Worm (Caenorhabditis elegans): Measurements from ENCODE around the gene F32A5.4.

Gene F32A5.4

DNA sequence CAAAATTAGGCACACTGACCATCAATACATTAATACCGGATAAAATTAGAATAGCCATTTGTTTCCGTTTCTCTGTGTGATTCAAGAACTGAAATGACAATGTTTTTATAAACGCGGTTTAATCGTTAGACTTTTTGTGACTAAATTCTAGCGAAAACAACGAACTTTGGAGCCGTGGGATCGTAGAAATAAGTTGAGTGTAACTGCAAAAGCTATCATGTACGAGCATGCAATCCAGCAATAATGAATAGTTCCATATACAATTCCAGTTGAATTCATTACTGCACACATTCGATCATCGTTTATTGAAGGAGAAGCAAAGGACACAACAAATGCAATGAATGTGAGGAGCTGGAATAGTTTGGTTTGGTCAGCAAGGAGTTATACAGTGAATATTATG lies 42.8 kb upstream of the F32A5.4 start:
- TF ChIP-seq ceh-30 (tag; optimal IDR thresholded peaks at IDR 0.05) = no peak
- TF ChIP-seq zip-5 (tag; optimal IDR thresholded peaks at IDR 0.05) = no peak
- TF ChIP-seq fax-1 (tag; optimal IDR thresholded peaks at IDR 0.05) = no peak
- TF ChIP-seq gmeb-2 (tag; optimal IDR thresholded peaks at IDR 0.05) = no peak
- no peak for TF ChIP-seq hlh-8 (tag; optimal IDR thresholded peaks at IDR 0.05)

DNA sequence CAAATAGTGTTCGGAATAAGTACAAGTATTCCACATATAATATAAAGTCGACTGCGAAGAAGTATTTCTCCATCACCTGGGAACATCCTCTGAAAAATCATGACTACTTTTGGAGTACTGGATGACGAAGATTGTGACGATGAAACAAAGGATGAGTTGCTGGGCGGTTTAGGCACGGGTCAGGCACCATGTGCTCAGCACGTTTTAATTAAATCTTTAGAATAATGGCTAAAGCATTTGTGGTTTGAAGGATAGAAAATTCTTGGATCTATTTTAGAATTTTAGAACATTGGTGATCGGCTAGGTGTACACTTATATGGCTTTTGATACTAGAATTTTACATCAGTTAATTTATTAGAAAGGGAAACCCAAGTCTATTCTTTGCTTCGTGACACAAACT lies 41.8 kb upstream of the F32A5.4 start, which contains the start of gene C27H5.6:
Gene C27H5.6, minus strand, starts transcription at position 101 of the 400 bp plus-strand sequence.
- TF ChIP-seq che-1 (tag; optimal IDR thresholded peaks at IDR 0.05) = no peak
- TF ChIP-seq ceh-14 (tag; optimal IDR thresholded peaks at IDR 0.05) = no peak
- no peak for TF ChIP-seq eyg-1 (tag; optimal IDR thresholded peaks at IDR 0.05)
- TF ChIP-seq unc-55 (GFP tag; optimal IDR thresholded peaks at IDR 0.05) = no peak
- TF ChIP-seq dmd-4 (tag; optimal IDR thresholded peaks at IDR 0.05; ENCODE audit: borderline replicate concordance) = no peak
- TF ChIP-seq ets-4 (tag; optimal IDR thresholded peaks at IDR 0.05) = no peak
- no peak for TF ChIP-seq sdc-2 (tag; optimal IDR thresholded peaks at IDR 0.05)
- no peak for TF ChIP-seq ceh-19 (GFP tag; optimal IDR thresholded peaks at IDR 0.05)
- TF ChIP-seq sox-4 (tag; optimal IDR thresholded peaks at IDR 0.05) = no peak
- TF ChIP-seq unc-42 (tag; optimal IDR thresholded peaks at IDR 0.05) = no peak
- TF ChIP-seq gmeb-2 (tag; optimal IDR thresholded peaks at IDR 0.05) = no peak

DNA sequence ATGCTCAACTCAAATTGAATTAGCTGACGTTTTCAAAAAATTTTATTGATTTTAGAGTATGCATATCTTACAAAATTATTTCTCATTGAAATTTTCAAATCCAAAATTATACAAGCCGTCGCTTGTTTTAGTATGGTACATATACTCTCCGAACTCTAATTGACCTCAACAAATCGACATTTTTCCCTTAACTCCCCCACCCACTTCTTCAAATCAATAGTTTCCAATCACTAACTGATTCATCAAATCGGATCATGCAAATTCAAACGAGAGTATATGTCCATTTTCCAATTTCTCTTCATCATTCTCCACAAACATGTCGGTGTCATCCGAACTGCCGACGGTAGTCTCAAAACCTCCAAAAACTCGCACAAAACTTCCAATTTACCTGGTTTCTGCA lies 39.8 kb upstream of the F32A5.4 start, which contains the start of gene E04F6.4:
Gene E04F6.4, plus strand, starts transcription at position 301 of the 400 bp plus-strand sequence.
- TF ChIP-seq elt-2 (tag; optimal IDR thresholded peaks at IDR 0.05) = no peak
- TF ChIP-seq mec-3 (tag; optimal IDR thresholded peaks at IDR 0.05; ENCODE audit: borderline replicate concordance) = no peak

DNA sequence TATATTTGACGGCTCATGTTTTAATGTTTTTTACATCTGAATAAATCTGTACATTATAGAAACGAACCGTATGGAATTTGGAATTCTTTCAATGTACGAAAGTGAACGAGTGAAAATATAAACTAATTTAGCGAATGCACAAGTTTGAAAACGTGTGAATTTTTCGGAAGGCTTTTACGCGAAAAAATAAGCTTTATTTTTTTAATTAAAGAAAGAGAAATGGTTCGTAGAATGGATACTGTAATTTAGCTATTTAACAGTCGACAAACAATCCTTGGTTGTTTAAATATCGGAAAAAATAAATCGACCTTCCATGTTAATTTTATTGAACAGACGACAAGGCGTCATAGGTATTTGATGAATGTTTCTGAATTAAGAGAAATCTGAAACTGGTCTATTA lies 33.4 kb upstream of the F32A5.4 start, which contains the start of gene acdh-12:
Gene acdh-12, minus strand, starts transcription at position 101 of the 400 bp plus-strand sequence.
- TF ChIP-seq lim-6 (tag; optimal IDR thresholded peaks at IDR 0.05) (no peak), hlh-13 (GFP tag; optimal IDR thresholded peaks at IDR 0.05) (no peak), npax-4 (tag; optimal IDR thresholded peaks at IDR 0.05) (no peak), che-1 (tag; optimal IDR thresholded peaks at IDR 0.05) (no peak), sox-4 (tag; optimal IDR thresholded peaks at IDR 0.05) (no peak), hlh-30 (tag; optimal IDR thresholded peaks at IDR 0.05; ENCODE audit: insufficient read depth) (no peak), Y22D7AL.16 (tag; optimal IDR thresholded peaks at IDR 0.05) (no peak), lin-11 (tag; optimal IDR thresholded peaks at IDR 0.05) (no peak)

DNA sequence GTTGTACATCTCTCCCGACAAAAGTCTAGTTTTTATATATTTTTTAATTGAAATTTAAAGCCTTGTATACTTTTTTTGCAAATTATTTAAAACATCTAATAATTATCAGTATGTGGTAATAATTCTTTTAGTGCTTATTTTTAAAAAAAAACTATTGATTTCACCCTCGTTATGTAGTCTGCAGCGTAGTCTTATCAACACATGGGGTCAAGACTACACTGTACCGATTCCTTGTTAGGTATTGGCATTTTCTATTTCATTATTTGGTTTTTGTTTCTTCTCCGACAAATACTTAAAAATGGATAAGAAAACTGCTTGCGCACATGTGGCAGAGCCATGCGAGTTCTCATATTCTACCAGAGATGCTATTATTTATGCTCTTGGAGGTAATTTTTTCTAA lies 32.9 kb upstream of the F32A5.4 start, which contains the start of gene maoc-1:
Gene maoc-1, plus strand, starts transcription at position 237 of the 400 bp plus-strand sequence.
- TF ChIP-seq ceh-9 (tag; optimal IDR thresholded peaks at IDR 0.05) (no peak), lim-6 (tag; optimal IDR thresholded peaks at IDR 0.05) (no peak), hlh-30 (tag; optimal IDR thresholded peaks at IDR 0.05; ENCODE audit: insufficient read depth) (no peak), elt-2 (tag; optimal IDR thresholded peaks at IDR 0.05) (peak; percentile 16)

DNA sequence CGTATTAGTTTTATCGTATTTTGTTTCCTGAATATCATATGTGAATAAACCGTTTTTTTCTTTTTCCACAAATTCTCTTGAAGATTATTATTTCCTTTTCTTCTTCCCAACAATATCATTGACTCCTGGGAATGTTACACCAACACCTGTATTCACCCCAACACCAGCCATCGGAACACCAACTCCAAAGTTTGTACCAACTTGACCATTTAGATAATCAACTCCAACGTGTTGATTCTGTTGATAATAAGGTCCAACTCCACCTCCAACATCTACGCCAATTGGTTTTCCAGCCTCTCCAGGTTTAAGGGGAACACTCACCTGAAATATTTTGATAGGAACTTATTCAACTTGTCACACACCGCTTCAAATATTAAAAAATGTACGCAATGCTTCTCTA lies 31.5 kb upstream of the F32A5.4 start:
- no peak for TF ChIP-seq gmeb-2 (tag; optimal IDR thresholded peaks at IDR 0.05)

DNA sequence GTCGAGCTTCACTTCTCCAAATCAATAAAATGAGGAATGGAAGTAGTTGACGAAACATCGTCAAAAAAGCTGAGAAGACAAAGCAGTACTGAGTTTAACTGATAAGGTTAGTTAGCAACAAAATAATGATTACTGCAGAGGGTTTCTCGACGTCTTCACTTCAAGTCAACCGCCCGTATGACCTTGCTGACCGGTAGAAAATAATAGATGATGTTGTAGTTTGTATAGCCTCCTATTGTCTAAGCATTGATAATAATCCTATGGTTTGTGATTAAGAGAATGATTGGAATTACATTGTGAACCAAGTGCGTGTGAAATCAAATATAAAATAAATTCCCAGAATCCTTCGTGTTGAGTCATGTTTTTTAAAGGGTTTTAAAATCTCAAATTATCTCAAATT lies 29.6 kb upstream of the F32A5.4 start, which contains the start of gene E04F6.6:
Gene E04F6.6, minus strand, starts transcription at position 258 of the 400 bp plus-strand sequence.
- TF ChIP-seq npax-4 (tag; optimal IDR thresholded peaks at IDR 0.05) (no peak), pat-9 (tag; optimal IDR thresholded peaks at IDR 0.05) (no peak), madf-2 (tag; optimal IDR thresholded peaks at IDR 0.05) (no peak), mec-3 (tag; optimal IDR thresholded peaks at IDR 0.05; ENCODE audit: borderline replicate concordance) (no peak), C38D4.7 (GFP tag; optimal IDR thresholded peaks at IDR 0.05) (no peak), pax-1 (tag; optimal IDR thresholded peaks at IDR 0.05) (no peak), nfya-1 (tag; optimal IDR thresholded peaks at IDR 0.05) (no peak), tbx-2 (tag; optimal IDR thresholded peaks at IDR 0.05) (no peak), ahr-1 (tag; optimal IDR thresholded peaks at IDR 0.05) (no peak)
